Worm (Caenorhabditis elegans) whole organism, young adult: ENCODE results near the gene kel-8.
A peak's percentile ranks its signal among the peaks of the same experiment; 100 is the strongest.
"Not testable (repeated sequence)": the region's sequence is repeated elsewhere in the genome, so short reads cannot be mapped to it uniquely, and the experiment has no call there.

Experiments used
- B0261.1 ChIP-seq: sonication (generic microtip); optimal IDR thresholded peaks from 2 replicates; lab custom pipeline; 2016; ENCODE audit warnings: mild to moderate bottlenecking, missing genetic modification characterization, moderate library complexity, missing compliant biosample characterization
- C17E4.6 ChIP-seq: fragments of 200-800 bp; sonication (Bioruptor generic); IDR thresholded peaks from 2 replicates; pipeline ENCODE4 v1.3.6; 2022; ENCODE audit warnings: missing genetic modification reagents, missing genetic modification characterization, missing compliant biosample characterization
- D2030.7 ChIP-seq: fragments of 200-800 bp; sonication (Bioruptor generic); IDR thresholded peaks from 2 replicates; pipeline ENCODE4 v1.3.6; 2022; ENCODE audit warnings: missing genetic modification reagents, missing genetic modification characterization, missing compliant biosample characterization
- F22D6.2 ChIP-seq: sonication (generic microtip); optimal IDR thresholded peaks from 2 replicates; lab custom pipeline; 2016; ENCODE audit warnings: mild to moderate bottlenecking, missing genetic modification characterization, missing compliant biosample characterization
- F23B12.7 ChIP-seq: sonication (generic microtip); optimal IDR thresholded peaks from 2 replicates; lab custom pipeline; 2017; ENCODE audit warnings: missing genetic modification characterization, mild to moderate bottlenecking, missing compliant biosample characterization, antibody characterized with exemption, moderate library complexity; ENCODE audit not compliant: insufficient read depth
- F33H1.4 ChIP-seq: fragments of 200-800 bp; sonication (Bioruptor generic); IDR thresholded peaks from 2 replicates; pipeline ENCODE4 v1.3.6; 2022; ENCODE audit warnings: missing genetic modification reagents, missing genetic modification characterization, missing compliant biosample characterization
- F52B5.7 ChIP-seq: sonication (generic microtip); optimal IDR thresholded peaks from 2 replicates; lab custom pipeline; 2016; ENCODE audit warnings: mild to moderate bottlenecking, missing genetic modification characterization, missing compliant biosample characterization
- Y79H2A.3 ChIP-seq: fragments of 200-800 bp; sonication (Bioruptor generic); conservative IDR thresholded peaks from 2 replicates; pipeline ENCODE4 v1.3.6; 2022; ENCODE audit warnings: missing genetic modification reagents, missing genetic modification characterization, missing compliant biosample characterization
- ama-1 ChIP-seq, 3 experiments: fragments of 150-350 bp in 1 of 3; sonication (generic microtip) in 2 of 3; optimal IDR thresholded peaks; 2 replicates each; lab custom pipeline; 2014 to 2018; ENCODE audit warnings: missing biosample characterization in 2 of 3, missing genetic modification characterization in 2 of 3, missing genetic modification reagents in 2 of 3
- aptf-2 ChIP-seq: fragments of 200-800 bp; sonication (Bioruptor generic); conservative IDR thresholded peaks from 2 replicates; pipeline ENCODE4 v1.3.6; 2022; ENCODE audit warnings: missing genetic modification reagents, missing genetic modification characterization, missing compliant biosample characterization
- aptf-3 ChIP-seq: fragments of 200-800 bp; sonication (Bioruptor generic); IDR thresholded peaks from 2 replicates; pipeline ENCODE4 v1.3.6; 2022; ENCODE audit warnings: missing genetic modification characterization, missing compliant biosample characterization
- bed-2 ChIP-seq: fragments of 200-800 bp; sonication (Bioruptor generic); IDR thresholded peaks from 2 replicates; pipeline ENCODE4 v1.3.6; 2022; ENCODE audit warnings: missing genetic modification reagents, missing genetic modification characterization, missing compliant biosample characterization
- cebp-1 ChIP-seq, 2 experiments: fragments of 200-800 bp in 1 of 2; sonication (Bioruptor generic) in 1 of 2; sonication (generic microtip) in 1 of 2; IDR thresholded peaks in 1 of 2; optimal IDR thresholded peaks in 1 of 2; 2 replicates each; pipeline versions ENCODE4 v1.3.6 to Lab custom; 2017 to 2022; ENCODE audit warnings: missing compliant biosample characterization in 2 of 2, missing genetic modification characterization in 2 of 2, mild to moderate bottlenecking in 1 of 2, missing genetic modification reagents in 1 of 2, moderate library complexity in 1 of 2
- chd-7 ChIP-seq: sonication (generic microtip); optimal IDR thresholded peaks from 2 replicates; lab custom pipeline; 2016; ENCODE audit warnings: mild to moderate bottlenecking, missing genetic modification characterization, moderate library complexity, missing compliant biosample characterization
- egl-18 ChIP-seq: fragments of 200-800 bp; sonication (Bioruptor generic); IDR thresholded peaks from 2 replicates; pipeline ENCODE4 v1.3.6; 2022; ENCODE audit warnings: missing genetic modification reagents, missing genetic modification characterization, missing compliant biosample characterization
- egrh-3 ChIP-seq: fragments of 200-800 bp; sonication (Bioruptor generic); IDR thresholded peaks from 2 replicates; pipeline ENCODE4 v1.3.6; 2022; ENCODE audit warnings: missing genetic modification reagents, missing genetic modification characterization, missing compliant biosample characterization
- ets-4 ChIP-seq: fragments of 200-800 bp; sonication (Bioruptor generic); optimal IDR thresholded peaks from 2 replicates; lab custom pipeline; 2018; ENCODE audit warnings: mild to moderate bottlenecking, missing genetic modification characterization, missing compliant biosample characterization
- fkh-3 ChIP-seq: sonication (generic microtip); optimal IDR thresholded peaks from 2 replicates; lab custom pipeline; 2016; ENCODE audit warnings: mild to moderate bottlenecking, missing genetic modification characterization, missing compliant biosample characterization
- gei-17 ChIP-seq: fragments of 200-800 bp; sonication (Bioruptor generic); optimal IDR thresholded peaks from 2 replicates; lab custom pipeline; 2018; ENCODE audit warnings: mild to moderate bottlenecking, missing genetic modification characterization, missing compliant biosample characterization
- hlh-26 ChIP-seq: fragments of 200-800 bp; sonication (Bioruptor generic); conservative IDR thresholded peaks from 2 replicates; pipeline ENCODE4 v1.3.6; 2022; ENCODE audit warnings: missing genetic modification reagents, missing genetic modification characterization, missing compliant biosample characterization
- hmg-1.2 ChIP-seq: fragments of 200-800 bp; sonication (Bioruptor generic); IDR thresholded peaks from 2 replicates; pipeline ENCODE4 v1.3.6; 2022; ENCODE audit warnings: missing genetic modification reagents, missing genetic modification characterization, missing compliant biosample characterization
- hsf-1 ChIP-seq: fragments of 200-800 bp; sonication (Bioruptor generic); IDR thresholded peaks from 2 replicates; pipeline ENCODE4 v1.3.6; 2022; ENCODE audit warnings: missing genetic modification reagents, missing genetic modification characterization, missing compliant biosample characterization
- lin-26 ChIP-seq: fragments of 200-800 bp; sonication (Bioruptor generic); IDR thresholded peaks from 2 replicates; pipeline ENCODE4 v1.3.6; 2022; ENCODE audit warnings: missing genetic modification reagents, missing genetic modification characterization, missing compliant biosample characterization
- lsl-1 ChIP-seq: fragments of 200-800 bp; sonication (Bioruptor generic); optimal IDR thresholded peaks from 2 replicates; lab custom pipeline; 2018; ENCODE audit warnings: mild to moderate bottlenecking, missing genetic modification characterization, moderate library complexity, missing compliant biosample characterization
- madf-3 ChIP-seq: fragments of 200-800 bp; sonication (Bioruptor generic); IDR thresholded peaks from 2 replicates; pipeline ENCODE4 v1.3.6; 2022; ENCODE audit warnings: missing genetic modification reagents, missing genetic modification characterization, missing compliant biosample characterization
- mcd-1 ChIP-seq: fragments of 200-800 bp; sonication (Bioruptor generic); IDR thresholded peaks from 2 replicates; pipeline ENCODE4 v1.3.6; 2022; ENCODE audit warnings: missing genetic modification reagents, missing genetic modification characterization, missing compliant biosample characterization
- mes-4 ChIP-seq: sonication (generic microtip); optimal IDR thresholded peaks from 2 replicates; lab custom pipeline; 2016; ENCODE audit warnings: missing genotype, missing genetic modification characterization, missing compliant biosample characterization
- nfya-2 ChIP-seq: fragments of 200-800 bp; sonication (Bioruptor generic); IDR thresholded peaks from 2 replicates; pipeline ENCODE4 v1.3.6; 2022; ENCODE audit warnings: missing genetic modification reagents, missing genetic modification characterization, missing compliant biosample characterization
- pbrm-1 ChIP-seq: fragments of 200-800 bp; sonication (Bioruptor generic); IDR thresholded peaks from 2 replicates; pipeline ENCODE4 v1.3.6; 2022; ENCODE audit warnings: missing genetic modification reagents, missing genetic modification characterization, missing compliant biosample characterization
- sdz-38 ChIP-seq: sonication (generic microtip); optimal IDR thresholded peaks from 2 replicates; lab custom pipeline; 2016; ENCODE audit warnings: missing genotype, missing genetic modification characterization, missing compliant biosample characterization
- sea-2 ChIP-seq: fragments of 200-800 bp; sonication (Bioruptor generic); IDR thresholded peaks from 2 replicates; pipeline ENCODE4 v1.3.6; 2022; ENCODE audit warnings: missing genetic modification characterization, missing compliant biosample characterization
- snpc-1.3 ChIP-seq: sonication (generic microtip); optimal IDR thresholded peaks from 2 replicates; lab custom pipeline; 2017; ENCODE audit warnings: missing genetic modification characterization, mild to moderate bottlenecking, missing compliant biosample characterization, antibody characterized with exemption, moderate library complexity, missing genotype, missing genetic modification reagents; ENCODE audit not compliant: insufficient read depth
- snpc-4 ChIP-seq, 5 experiments: fragments of 150-350 bp in 1 of 5; sonication (generic microtip) in 4 of 5; optimal IDR thresholded peaks; 2 replicates each; lab custom pipeline; 2014 to 2018; ENCODE audit warnings: missing genetic modification characterization in 5 of 5, missing biosample characterization in 3 of 5, antibody characterized with exemption in 2 of 5, mild to moderate bottlenecking in 2 of 5, missing compliant biosample characterization in 2 of 5, missing genotype in 2 of 5, moderate library complexity in 2 of 5, missing genetic modification reagents in 1 of 5
- sptf-2 ChIP-seq: fragments of 200-800 bp; sonication (Bioruptor generic); optimal IDR thresholded peaks from 2 replicates; lab custom pipeline; 2018; ENCODE audit warnings: mild to moderate bottlenecking, missing genetic modification characterization, missing compliant biosample characterization
- zfh-2 ChIP-seq: fragments of 200-800 bp; sonication (Bioruptor generic); conservative IDR thresholded peaks from 2 replicates; pipeline ENCODE4 v1.3.6; 2022; ENCODE audit warnings: missing genetic modification reagents, missing genetic modification characterization, missing compliant biosample characterization
- ztf-25 ChIP-seq: fragments of 200-800 bp; sonication (Bioruptor generic); IDR thresholded peaks from 2 replicates; pipeline ENCODE4 v1.3.6; 2022; ENCODE audit warnings: missing genetic modification reagents, missing genetic modification characterization, missing compliant biosample characterization
- ztf-3 ChIP-seq: fragments of 200-800 bp; sonication (Bioruptor generic); optimal IDR thresholded peaks from 2 replicates; lab custom pipeline; 2018; ENCODE audit warnings: mild to moderate bottlenecking, missing genetic modification characterization, missing compliant biosample characterization

Gene kel-8

DNA sequence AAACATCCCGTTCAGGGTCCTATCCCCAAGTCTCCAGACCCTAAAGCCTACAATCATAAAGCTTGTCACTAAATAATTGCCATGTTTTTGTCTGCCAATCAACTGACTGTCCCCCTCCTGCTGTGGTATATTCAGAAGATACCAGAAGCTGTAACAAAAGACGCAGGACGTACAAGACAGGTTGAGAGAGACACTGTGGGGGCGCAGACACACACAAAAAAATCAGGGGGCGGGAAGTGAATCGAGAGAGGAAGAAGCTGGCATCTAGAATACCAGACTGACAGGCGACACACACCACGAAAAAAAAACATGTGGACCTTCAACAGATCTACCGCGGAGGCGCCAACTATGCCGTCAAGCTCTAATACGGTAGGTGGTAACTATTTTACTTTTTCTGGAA is at the start of gene kel-8:
TSS of gene kel-8 (plus strand) at position 301 of the 400 bp plus-strand sequence.
- TF ChIP-seq mes-4 (tag; lab: Kevin White, UChicago) (no peak), madf-3 (0 out of 2 replicates have a peak, but pooled peaks have one; percentile 39)

- no peak for TF ChIP-seq bed-2 (GFP tag; lab: Robert Waterston, UW)
- TF ChIP-seq B0261.1 (tag; lab: Kevin White, UChicago): no peak
- no peak for TF ChIP-seq gei-17 (GFP tag; lab: Kevin White, UChicago)
- no peak for TF ChIP-seq egl-18 (GFP tag; lab: Robert Waterston, UW)
- TF ChIP-seq fkh-3 (tag; lab: Kevin White, UChicago): no peak
- no peak for TF ChIP-seq sptf-2
- TF ChIP-seq ztf-3 (GFP tag; lab: Kevin White, UChicago): no peak
- no peak for TF ChIP-seq ets-4 (GFP tag; lab: Kevin White, UChicago)
- TF ChIP-seq nfya-2: no peak
- no peak for TF ChIP-seq sdz-38
- TF ChIP-seq Y79H2A.3 (GFP tag; lab: Robert Waterston, UW): no peak
- TF ChIP-seq F23B12.7 (tag; lab: Kevin White, UChicago): no peak
- TF ChIP-seq C17E4.6 (GFP tag; lab: Robert Waterston, UW): no peak
- TF ChIP-seq lsl-1 (GFP tag; lab: Kevin White, UChicago): no peak
- TF ChIP-seq chd-7: no peak
- no peak for TF ChIP-seq cebp-1 (GFP tag; IDR thresholded peaks at IDR 0.05; lab: Robert Waterston, UW)
- TF ChIP-seq cebp-1 (tag; optimal IDR thresholded peaks at IDR 0.05; lab: Kevin White, UChicago): no peak
- TF ChIP-seq, all 124 proteins: peak for 0
These were observed 49.4 kb upstream of the kel-8 start, which contains the start of gene srh-271 for ce11 chrV:2621879-2622278. Gene srh-271 (minus strand): TSS chrV:2621979.

DNA sequence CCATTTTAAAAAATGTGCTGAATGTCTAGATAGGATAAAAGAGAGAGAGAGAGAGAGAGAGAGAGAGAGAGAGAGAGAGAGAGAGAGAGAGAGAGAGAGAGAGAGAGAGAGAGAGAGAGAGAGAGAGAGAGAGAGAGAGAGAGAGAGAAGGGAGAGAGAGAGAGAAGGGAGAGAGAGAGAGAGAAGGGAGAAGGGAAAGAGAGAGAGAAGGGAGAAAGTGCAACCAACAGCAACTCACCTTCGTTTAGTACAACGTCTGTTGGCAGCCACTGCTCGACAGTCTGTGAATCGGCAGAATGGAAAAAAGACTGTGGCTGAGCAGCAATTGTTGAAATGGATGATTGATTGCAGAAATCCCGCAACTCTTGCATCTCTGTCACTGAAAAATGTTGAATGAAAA is 47.5 kb upstream of the kel-8 start:
- no peak for TF ChIP-seq snpc-1.3 (tag; lab: Kevin White, UChicago)
- TF ChIP-seq F52B5.7 (tag; lab: Kevin White, UChicago): no peak
- no peak for TF ChIP-seq sea-2
- TF ChIP-seq F22D6.2 (tag; lab: Kevin White, UChicago): no peak
- peak; percentile 58; the same call in 1 of the 2 replicates for TF ChIP-seq zfh-2 (GFP tag; lab: Robert Waterston, UW)
- TF ChIP-seq ama-1 (optimal IDR thresholded peaks at IDR 0.05; lab: Kevin White, UChicago): no peak
- no peak for TF ChIP-seq ama-1 (GFP tag; optimal IDR thresholded peaks at IDR 0.05; lab: Kevin White, UChicago)

DNA sequence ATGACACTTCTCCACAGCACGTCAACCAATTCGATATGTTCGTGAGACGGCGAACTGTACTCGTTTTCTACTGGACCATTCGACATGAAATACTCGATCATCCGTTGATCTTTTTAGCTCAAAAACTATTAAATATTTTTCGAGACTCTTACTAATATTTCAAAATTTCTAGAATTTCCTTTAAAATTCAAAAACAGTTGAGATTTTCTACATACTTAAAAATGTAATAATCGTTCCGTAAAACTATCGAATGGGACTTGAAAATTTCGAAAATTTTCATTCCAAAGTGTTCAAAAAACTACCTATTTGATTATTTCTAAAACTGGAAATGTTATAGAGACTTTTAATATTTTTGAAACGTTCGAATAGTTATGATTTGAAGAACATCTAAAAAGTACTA is 45.9 kb upstream of the kel-8 start, which contains the start of gene sknr-1:
TSS of gene sknr-1 (minus strand) at position 101 of the 400 bp plus-strand sequence.
- not testable (repeated sequence) for TF ChIP-seq hlh-26; ama-1 (optimal IDR thresholded peaks at IDR 0.05; lab: Kevin White, UChicago); ama-1 (GFP tag; optimal IDR thresholded peaks at IDR 0.05; lab: Kevin White, UChicago); snpc-4 (GFP tag; optimal IDR thresholded peaks at IDR 0.05; lab: Kevin White, UChicago); snpc-4 (tag; optimal IDR thresholded peaks at IDR 0.05; lab: Kevin White, UChicago)

ce11 chrV:2634783-2635569 is 36.3 kb upstream of the kel-8 start:
- TF ChIP-seq hsf-1 (GFP tag; lab: Robert Waterston, UW) (peak; percentile 31; the same call in 1 of the 2 replicates), lin-26 (GFP tag; lab: Robert Waterston, UW) (peak; percentile 89), snpc-4 (tag; optimal IDR thresholded peaks at IDR 0.05; lab: Kevin White, UChicago) (peak in 2 of 4 experiments; percentile 19 to 53), aptf-3 (GFP tag; lab: Robert Waterston, UW) (0 out of 2 replicates have a peak, but pooled peaks have one; percentile 77), ztf-25 (GFP tag; lab: Robert Waterston, UW) (0 out of 2 replicates have a peak, but pooled peaks have one; percentile 6), hmg-1.2 (GFP tag; lab: Robert Waterston, UW) (peak; percentile 26; the same call in 1 of the 2 replicates), F33H1.4 (GFP tag; lab: Robert Waterston, UW) (peak; percentile 9; the same call in 1 of the 2 replicates), mcd-1 (peak; percentile 45; the same call in 1 of the 2 replicates), pbrm-1 (peak; percentile 17; the same call in 1 of the 2 replicates), D2030.7 (peak; percentile 44), egrh-3 (peak; percentile 99), zfh-2 (GFP tag; lab: Robert Waterston, UW) (peak; percentile 80), aptf-2 (GFP tag; lab: Robert Waterston, UW) (peak; percentile 77; the same call in 1 of the 2 replicates)
- not testable (repeated sequence) for TF ChIP-seq snpc-4 (GFP tag; optimal IDR thresholded peaks at IDR 0.05; lab: Kevin White, UChicago)
